Worm (Caenorhabditis elegans): Measurements from ENCODE around the gene nspg-5.

DNA sequence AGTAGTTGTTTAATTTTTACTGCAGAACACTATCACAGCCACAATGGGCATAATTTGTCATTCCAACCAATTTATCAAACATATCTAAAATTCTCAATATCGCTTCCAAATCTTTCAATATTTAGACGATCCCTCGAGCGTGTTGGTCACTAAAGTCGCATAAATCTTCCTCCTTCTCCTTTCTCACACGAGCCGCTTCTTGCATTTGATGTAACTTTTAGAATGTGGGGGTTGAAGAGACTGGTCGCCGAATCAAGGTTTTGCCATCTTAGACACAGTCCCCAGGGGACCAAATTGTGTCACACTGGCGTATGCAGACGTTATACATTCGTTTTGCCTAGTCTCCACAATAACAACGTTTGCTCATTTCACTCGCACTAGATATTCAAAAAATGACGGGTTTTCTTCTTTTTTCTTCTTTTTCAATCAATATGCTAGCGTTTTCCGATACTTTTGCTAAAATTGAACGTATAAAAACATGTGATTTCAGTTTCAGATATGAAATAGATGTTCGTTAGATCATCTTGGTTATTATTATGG lies 24.3 kb upstream of the nspg-5 start, which contains the start of gene gbb-1:
- no peak for TF ChIP-seq unc-62 (GFP tag; optimal IDR thresholded peaks at IDR 0.05)
- no peak for TF ChIP-seq nhr-77 (tag; optimal IDR thresholded peaks at IDR 0.05)
- no peak for TF ChIP-seq ztf-4 (tag; optimal IDR thresholded peaks at IDR 0.05)
- TF ChIP-seq nhr-25 (tag; optimal IDR thresholded peaks at IDR 0.05), result no peak
- no peak for TF ChIP-seq nhr-11 (tag; optimal IDR thresholded peaks at IDR 0.05)
- no peak for TF ChIP-seq lsy-2 (tag; optimal IDR thresholded peaks at IDR 0.05)
